Fruit fly (Drosophila melanogaster) whole organism, embryonic: ENCODE data around the gene Spn88Eb.
A peak's percentile ranks its signal among the peaks of the same experiment; 100 is the strongest.

Experiments used
- Awh ChIP-seq: fragments of 200-800 bp; sonication (Bioruptor generic); IDR thresholded peaks from 2 replicates; pipeline ENCODE4, ENCODE4 v1.3.6; 2022; ENCODE audit warnings: missing biosample characterization, missing genetic modification characterization
- BtbVII ChIP-seq: fragments of 200-800 bp; sonication (Bioruptor generic); optimal IDR thresholded peaks from 3 replicates; lab custom pipeline; 2017; ENCODE audit warnings: missing biosample characterization, mild to moderate bottlenecking, missing genetic modification characterization
- CG10147 ChIP-seq: fragments of 200-800 bp; sonication (Bioruptor generic); optimal IDR thresholded peaks from 2 replicates; lab custom pipeline; 2019; ENCODE audit warnings: missing biosample characterization, mild to moderate bottlenecking, missing genetic modification characterization, moderate library complexity
- CG1024 ChIP-seq: fragments of 200-800 bp; sonication (Bioruptor generic); IDR thresholded peaks from 2 replicates; pipeline ENCODE4 v1.3.6; 2022; ENCODE audit warnings: missing biosample characterization, missing genetic modification characterization
- CG10267 ChIP-seq: fragments of 200-800 bp; sonication (Bioruptor generic); optimal IDR thresholded peaks from 2 replicates; lab custom pipeline; 2018; ENCODE audit warnings: missing biosample characterization, mild to moderate bottlenecking, missing genetic modification characterization, moderate library complexity
- CG11247 ChIP-seq: fragments of 200-800 bp; sonication (Bioruptor generic); IDR thresholded peaks from 2 replicates; pipeline ENCODE4 v1.3.6; 2022; ENCODE audit warnings: missing biosample characterization, missing genetic modification characterization
- CG12104 ChIP-seq: fragments of 200-800 bp; sonication (Bioruptor generic); optimal IDR thresholded peaks from 3 replicates; lab custom pipeline; 2016; ENCODE audit warnings: missing biosample characterization, missing genetic modification characterization
- CG13775 ChIP-seq: fragments of 200-800 bp; sonication (Bioruptor generic); optimal IDR thresholded peaks from 3 replicates; lab custom pipeline; 2017; ENCODE audit warnings: missing biosample characterization, mild to moderate bottlenecking, missing genetic modification characterization
- CG15011 ChIP-seq: fragments of 200-800 bp; sonication (Bioruptor generic); optimal IDR thresholded peaks from 3 replicates; lab custom pipeline; 2018; ENCODE audit warnings: missing biosample characterization, mild to moderate bottlenecking, missing genetic modification characterization
- CG1529 ChIP-seq: fragments of 200-800 bp; sonication (Bioruptor generic); optimal IDR thresholded peaks from 3 replicates; lab custom pipeline; 2018; ENCODE audit warnings: missing biosample characterization, missing genetic modification characterization
- CG34224 ChIP-seq: fragments of 200-800 bp; sonication (Bioruptor generic); IDR thresholded peaks from 3 replicates; pipeline ENCODE4 v1.3.6; 2022; ENCODE audit warnings: missing biosample characterization, missing genetic modification characterization; ENCODE audit not compliant: partially characterized antibody
- CG4282 ChIP-seq: fragments of 200-800 bp; sonication (Bioruptor generic); optimal IDR thresholded peaks from 2 replicates; lab custom pipeline; 2016; ENCODE audit warnings: missing biosample characterization, missing genetic modification characterization
- CG6765 ChIP-seq: fragments of 200-800 bp; sonication (Bioruptor generic); optimal IDR thresholded peaks from 3 replicates; lab custom pipeline; 2017; ENCODE audit warnings: missing biosample characterization, mild to moderate bottlenecking, missing genetic modification characterization
- CG7271 ChIP-seq: fragments of 200-800 bp; sonication (Bioruptor generic); optimal IDR thresholded peaks from 2 replicates; lab custom pipeline; 2018; ENCODE audit warnings: missing biosample characterization, mild to moderate bottlenecking, missing genetic modification characterization, moderate library complexity
- CG9609 ChIP-seq: fragments of 200-800 bp; sonication (Bioruptor generic); optimal IDR thresholded peaks from 3 replicates; lab custom pipeline; 2016; ENCODE audit warnings: missing biosample characterization, missing genetic modification characterization
- CG9797 ChIP-seq: fragments of 200-800 bp; sonication (Bioruptor generic); optimal IDR thresholded peaks from 3 replicates; lab custom pipeline; 2018; ENCODE audit warnings: missing biosample characterization, mild to moderate bottlenecking, missing genetic modification characterization
- CHES-1-like ChIP-seq: fragments of 200-800 bp; sonication (Bioruptor generic); optimal IDR thresholded peaks from 2 replicates; lab custom pipeline; 2016; ENCODE audit warnings: missing biosample characterization, missing genetic modification characterization
- CkIIα-i1 ChIP-seq: fragments of 200-800 bp; sonication (Bioruptor generic); IDR thresholded peaks from 2 replicates; pipeline ENCODE4 v1.3.6; 2022; ENCODE audit warnings: missing biosample characterization, missing genetic modification characterization
- CoRest ChIP-seq: fragments of 200-800 bp; sonication (Bioruptor generic); optimal IDR thresholded peaks from 3 replicates; lab custom pipeline; 2018; ENCODE audit warnings: missing biosample characterization, mild to moderate bottlenecking, missing genetic modification characterization, moderate library complexity
- D19A ChIP-seq: fragments of 200-800 bp; optimal IDR thresholded peaks from 3 replicates; lab custom pipeline; 2019; ENCODE audit warnings: missing biosample characterization, mild to moderate bottlenecking, missing genetic modification characterization, moderate library complexity
- Deaf1 ChIP-seq: fragments of 200-800 bp; optimal IDR thresholded peaks from 3 replicates; lab custom pipeline; 2019; ENCODE audit warnings: missing biosample characterization, mild to moderate bottlenecking, missing genetic modification characterization, moderate library complexity
- Dll ChIP-seq: fragments of 200-800 bp; sonication (Bioruptor generic); IDR thresholded peaks from 4 replicates; pipeline ENCODE4 v1.3.6; 2022; ENCODE audit warnings: missing biosample characterization, missing genetic modification characterization; ENCODE audit not compliant: partially characterized antibody
- Doc2 ChIP-seq: fragments of 200-800 bp; sonication (Bioruptor generic); IDR thresholded peaks from 2 replicates; pipeline ENCODE4 v1.3.6; 2022; ENCODE audit warnings: missing biosample characterization, missing genetic modification characterization
- Fer2 ChIP-seq: fragments of 200-800 bp; sonication (Bioruptor generic); optimal IDR thresholded peaks from 2 replicates; lab custom pipeline; 2018; ENCODE audit warnings: missing biosample characterization, mild to moderate bottlenecking, missing genetic modification characterization, moderate library complexity
- Gug ChIP-seq: fragments of 200-800 bp; sonication (Bioruptor generic); IDR thresholded peaks from 4 replicates; pipeline ENCODE4 v1.3.6; 2022; ENCODE audit warnings: missing biosample characterization, missing genetic modification characterization
- HLH3B ChIP-seq: fragments of 200-800 bp; sonication (Bioruptor generic); IDR thresholded peaks from 2 replicates; pipeline ENCODE4 v1.3.6; 2022; ENCODE audit warnings: missing biosample characterization, missing genetic modification characterization
- Hand ChIP-seq: fragments of 200-800 bp; sonication (Bioruptor generic); optimal IDR thresholded peaks from 2 replicates; lab custom pipeline; 2017; ENCODE audit warnings: mild to moderate bottlenecking, missing biosample characterization, missing genetic modification reagents, missing genetic modification characterization
- Hey ChIP-seq: fragments of 200-800 bp; sonication (Bioruptor generic); optimal IDR thresholded peaks from 3 replicates; lab custom pipeline; 2018; ENCODE audit warnings: missing biosample characterization, mild to moderate bottlenecking, missing genetic modification characterization
- Hmr ChIP-seq: fragments of 200-800 bp; sonication (Bioruptor generic); optimal IDR thresholded peaks from 3 replicates; lab custom pipeline; 2017; ENCODE audit warnings: mild to moderate bottlenecking, missing biosample characterization, missing genetic modification reagents, missing genetic modification characterization
- Jarid2 ChIP-seq: fragments of 200-800 bp; sonication (Bioruptor generic); optimal IDR thresholded peaks from 3 replicates; lab custom pipeline; 2017; ENCODE audit warnings: mild to moderate bottlenecking, missing biosample characterization, missing genetic modification reagents, missing genetic modification characterization
- Neu2 ChIP-seq: fragments of 200-800 bp; sonication (Bioruptor generic); optimal IDR thresholded peaks from 3 replicates; lab custom pipeline; 2016; ENCODE audit warnings: missing biosample characterization, missing genetic modification characterization, borderline replicate concordance
- NfI ChIP-seq: fragments of 200-800 bp; sonication (Bioruptor generic); optimal IDR thresholded peaks from 3 replicates; lab custom pipeline; 2018; ENCODE audit warnings: missing biosample characterization, mild to moderate bottlenecking, missing genetic modification characterization, moderate library complexity
- Sin3A ChIP-seq: fragments of >200 bp; optimal IDR thresholded peaks from 2 replicates; lab custom pipeline; 2018
- Spps ChIP-seq: fragments of 200-800 bp; sonication (Bioruptor generic); optimal IDR thresholded peaks from 2 replicates; lab custom pipeline; 2018; ENCODE audit warnings: missing biosample characterization, mild to moderate bottlenecking, missing genetic modification characterization
- TFAM ChIP-seq: fragments of 200-800 bp; sonication (Bioruptor generic); optimal IDR thresholded peaks from 2 replicates; lab custom pipeline; 2017; ENCODE audit warnings: missing biosample characterization, missing genetic modification characterization, inconsistent platforms
- Taf1 ChIP-seq: fragments of 200-800 bp; sonication (Bioruptor generic); IDR thresholded peaks from 2 replicates; pipeline ENCODE4 v1.3.6; 2022; ENCODE audit warnings: missing biosample characterization, missing genetic modification characterization
- Xrp1 ChIP-seq: fragments of 200-800 bp; sonication (Bioruptor generic); IDR thresholded peaks from 2 replicates; pipeline ENCODE4 v1.3.6; 2022; ENCODE audit warnings: missing biosample characterization, missing genetic modification characterization
- ato ChIP-seq: fragments of 200-800 bp; sonication (Bioruptor generic); IDR thresholded peaks from 2 replicates; pipeline ENCODE4 v1.3.6; 2022; ENCODE audit warnings: missing biosample characterization, missing genetic modification characterization; ENCODE audit not compliant: partially characterized antibody
- bigmax ChIP-seq: fragments of 200-800 bp; sonication (Bioruptor generic); optimal IDR thresholded peaks from 2 replicates; lab custom pipeline; 2018; ENCODE audit warnings: missing biosample characterization, mild to moderate bottlenecking, missing genetic modification characterization
- da ChIP-seq: fragments of 200-800 bp; sonication (Bioruptor generic); optimal IDR thresholded peaks from 2 replicates; lab custom pipeline; 2016; ENCODE audit warnings: missing biosample characterization, missing genetic modification characterization
- danr ChIP-seq: fragments of 200-800 bp; sonication (Bioruptor generic); IDR thresholded peaks from 2 replicates; pipeline ENCODE4 v1.3.6; 2022; ENCODE audit warnings: missing biosample characterization, missing genetic modification characterization
- dpn ChIP-seq, 2 experiments: fragments of 200-800 bp; sonication (Bioruptor generic); optimal IDR thresholded peaks; 3 replicates each; lab custom pipeline; 2016; ENCODE audit warnings: missing biosample characterization in 2 of 2, missing genetic modification characterization in 2 of 2
- eyg ChIP-seq: fragments of 200-800 bp; sonication (Bioruptor generic); optimal IDR thresholded peaks from 3 replicates; lab custom pipeline; 2016; ENCODE audit warnings: missing biosample characterization, missing genetic modification characterization
- fd96Cb ChIP-seq: fragments of 200-800 bp; sonication (Bioruptor generic); optimal IDR thresholded peaks from 2 replicates; lab custom pipeline; 2018; ENCODE audit warnings: missing biosample characterization, mild to moderate bottlenecking, missing genetic modification characterization, moderate library complexity
- gsb ChIP-seq: fragments of 200-800 bp; sonication (Bioruptor generic); IDR thresholded peaks from 2 replicates; pipeline ENCODE4 v1.3.6; 2022; ENCODE audit warnings: missing biosample characterization, missing genetic modification characterization
- her ChIP-seq: fragments of 200-800 bp; sonication (Bioruptor generic); optimal IDR thresholded peaks from 2 replicates; lab custom pipeline; 2016; ENCODE audit warnings: missing biosample characterization, missing genetic modification characterization
- org-1 ChIP-seq: fragments of 200-800 bp; sonication (Bioruptor generic); optimal IDR thresholded peaks from 2 replicates; lab custom pipeline; 2017; ENCODE audit warnings: missing biosample characterization, missing genetic modification characterization
- pb ChIP-seq: fragments of 200-800 bp; sonication (Bioruptor generic); optimal IDR thresholded peaks from 3 replicates; lab custom pipeline; 2016; ENCODE audit warnings: missing biosample characterization, missing genetic modification characterization
- pfk ChIP-seq: fragments of 200-800 bp; sonication (Bioruptor generic); optimal IDR thresholded peaks from 2 replicates; lab custom pipeline; 2018; ENCODE audit warnings: missing biosample characterization, mild to moderate bottlenecking, missing genetic modification characterization, moderate library complexity
- ro ChIP-seq: fragments of 200-800 bp; sonication (Bioruptor generic); IDR thresholded peaks from 2 replicates; pipeline ENCODE4 v1.3.6; 2022; ENCODE audit warnings: missing biosample characterization, missing genetic modification characterization
- slbo ChIP-seq: fragments of 200-800 bp; sonication (Bioruptor generic); IDR thresholded peaks from 2 replicates; pipeline ENCODE4 v1.3.6; 2022; ENCODE audit warnings: missing biosample characterization, missing genetic modification characterization
- tap ChIP-seq: fragments of 200-800 bp; optimal IDR thresholded peaks from 3 replicates; lab custom pipeline; 2019; ENCODE audit warnings: missing biosample characterization, mild to moderate bottlenecking, missing genetic modification characterization, moderate library complexity
- vfl ChIP-seq: fragments of 200-800 bp; sonication (Bioruptor generic); optimal IDR thresholded peaks from 2 replicates; lab custom pipeline; 2016; ENCODE audit warnings: missing biosample characterization, missing genetic modification characterization

Gene Spn88Eb

dm6 chr3R:15243452-15243851 lies 34.9 kb upstream of the Spn88Eb start (continued):
- TF ChIP-seq Deaf1 (no peak), CG10147 (GFP tag; lab: Kevin White, UChicago) (no peak), gsb (no peak), CG1024 (no peak), danr (GFP tag; lab: Robert Waterston, UW) (no peak), CG1529 (GFP tag; lab: Kevin White, UChicago) (no peak), CG34224 (GFP tag; lab: Robert Waterston, UW) (no peak), Neu2 (GFP tag; lab: Kevin White, UChicago) (no peak), bigmax (no peak), CG13775 (no peak), pb (no peak), CG9609 (GFP tag; lab: Kevin White, UChicago) (no peak), her (GFP tag; lab: Kevin White, UChicago) (no peak), CG7271 (tag; lab: Kevin White, UChicago) (no peak), D19A (tag; lab: Kevin White, UChicago) (no peak), dpn (GFP tag; optimal IDR thresholded peaks at IDR 0.05; lab: Kevin White, UChicago) (no peak), Gug (GFP tag; lab: Robert Waterston, UW) (no peak), ato (GFP tag; lab: Robert Waterston, UW) (no peak), ro (GFP tag; lab: Robert Waterston, UW) (no peak), Hmr (no peak), CG6765 (no peak), Hand (GFP tag; lab: Kevin White, UChicago) (no peak), da (GFP tag; lab: Kevin White, UChicago) (no peak), Sin3A (lab: Kevin White, UChicago) (no peak), HLH3B (GFP tag; lab: Robert Waterston, UW) (no peak), pfk (GFP tag; lab: Kevin White, UChicago) (no peak), Jarid2 (GFP tag; lab: Kevin White, UChicago) (no peak), Taf1 (no peak), slbo (GFP tag; lab: Robert Waterston, UW) (no peak), CG11247 (GFP tag; lab: Robert Waterston, UW) (no peak), CG9797 (GFP tag; lab: Kevin White, UChicago) (no peak), Spps (tag; lab: Kevin White, UChicago) (no peak), CHES-1-like (peak; percentile 39), tap (tag; lab: Kevin White, UChicago) (no peak), vfl (GFP tag; lab: Kevin White, UChicago) (no peak), CoRest (no peak), Fer2 (tag; lab: Kevin White, UChicago) (no peak), CG12104 (GFP tag; lab: Kevin White, UChicago) (no peak), CG15011 (GFP tag; lab: Kevin White, UChicago) (no peak), CG4282 (no peak), Awh (GFP tag; lab: Robert Waterston, UW) (no peak), CG10267 (tag; lab: Kevin White, UChicago) (no peak), eyg (no peak), TFAM (no peak), fd96Cb (tag; lab: Kevin White, UChicago) (no peak), Xrp1 (no peak), Hey (tag; lab: Kevin White, UChicago) (peak; percentile 64), CkIIα-i1 (GFP tag; lab: Robert Waterston, UW) (no peak), org-1 (GFP tag; lab: Kevin White, UChicago) (no peak), BtbVII (no peak), NfI (GFP tag; lab: Kevin White, UChicago) (no peak), Doc2 (GFP tag; lab: Robert Waterston, UW) (no peak), Dll (GFP tag; lab: Robert Waterston, UW) (peak; percentile 28; the same call in 1 of the 4 replicates)
